Fruit fly (Drosophila melanogaster) whole organism, embryonic: ENCODE results near the gene ohgt.
A peak's percentile ranks its signal among the peaks of the same experiment; 100 is the strongest.

ENCODE experiments used
- Abd-B ChIP-seq: fragments of 200-800 bp; sonication (Bioruptor generic); optimal IDR thresholded peaks from 2 replicates; lab custom pipeline; 2018; ENCODE audit warnings: missing biosample characterization, mild to moderate bottlenecking, missing genetic modification characterization, moderate library complexity
- CG10274 ChIP-seq: fragments of 200-800 bp; sonication (Bioruptor generic); optimal IDR thresholded peaks from 3 replicates; lab custom pipeline; 2017; ENCODE audit warnings: missing biosample characterization, mild to moderate bottlenecking, missing genetic modification characterization
- CG11696 ChIP-seq: fragments of 200-800 bp; sonication (Bioruptor generic); IDR thresholded peaks from 2 replicates; pipeline ENCODE4 v1.3.6; 2022; ENCODE audit warnings: missing biosample characterization, missing genetic modification characterization
- CG1233 ChIP-seq: fragments of 200-800 bp; sonication (Bioruptor generic); optimal IDR thresholded peaks from 4 replicates; lab custom pipeline; 2018; ENCODE audit warnings: missing biosample characterization, mild to moderate bottlenecking, missing genetic modification characterization
- CG14965 ChIP-seq: fragments of 200-800 bp; sonication (Bioruptor generic); optimal IDR thresholded peaks from 2 replicates; lab custom pipeline; 2016; ENCODE audit warnings: missing biosample characterization, missing genetic modification characterization, borderline replicate concordance
- CG17359 ChIP-seq: fragments of 200-800 bp; sonication (Bioruptor generic); optimal IDR thresholded peaks from 3 replicates; lab custom pipeline; 2018; ENCODE audit warnings: missing biosample characterization, mild to moderate bottlenecking, missing genetic modification characterization, moderate library complexity
- CG17568 ChIP-seq: fragments of 200-800 bp; sonication (Bioruptor generic); optimal IDR thresholded peaks from 2 replicates; lab custom pipeline; 2018; ENCODE audit warnings: missing biosample characterization, mild to moderate bottlenecking, missing genetic modification characterization, moderate library complexity
- CG17912 ChIP-seq: fragments of 200-800 bp; sonication (Bioruptor generic); optimal IDR thresholded peaks from 2 replicates; lab custom pipeline; 2018; ENCODE audit warnings: missing biosample characterization, mild to moderate bottlenecking, missing genetic modification characterization
- CG30020 ChIP-seq: fragments of 200-800 bp; optimal IDR thresholded peaks from 2 replicates; lab custom pipeline; 2019; ENCODE audit warnings: missing biosample characterization, mild to moderate bottlenecking, missing genetic modification characterization, moderate library complexity
- CG31365 ChIP-seq: fragments of 200-800 bp; sonication (Bioruptor generic); optimal IDR thresholded peaks from 2 replicates; lab custom pipeline; 2018; ENCODE audit warnings: missing biosample characterization, mild to moderate bottlenecking, missing genetic modification characterization
- CG34422 ChIP-seq: fragments of 200-800 bp; sonication (Bioruptor generic); IDR thresholded peaks from 3 replicates; pipeline ENCODE4 v1.3.6; 2022; ENCODE audit warnings: missing biosample characterization, missing genetic modification characterization
- CG3838 ChIP-seq: fragments of 200-800 bp; sonication (Bioruptor generic); optimal IDR thresholded peaks from 3 replicates; lab custom pipeline; 2016; ENCODE audit warnings: missing biosample characterization, missing genetic modification characterization
- CG43689 ChIP-seq: fragments of 200-800 bp; sonication (Bioruptor generic); IDR thresholded peaks from 2 replicates; pipeline ENCODE4 v1.3.6; 2022; ENCODE audit warnings: missing biosample characterization, missing genetic modification characterization
- CG6813 ChIP-seq: fragments of 200-800 bp; sonication (Bioruptor generic); optimal IDR thresholded peaks from 2 replicates; lab custom pipeline; 2017; ENCODE audit warnings: missing biosample characterization, missing genetic modification characterization, mild to moderate bottlenecking, moderate library complexity, missing genetic modification reagents
- CG7745 ChIP-seq: fragments of 200-800 bp; sonication (Bioruptor generic); optimal IDR thresholded peaks from 2 replicates; lab custom pipeline; 2018; ENCODE audit warnings: missing biosample characterization, mild to moderate bottlenecking, missing genetic modification characterization, moderate library complexity
- CG8089 ChIP-seq: fragments of 200-800 bp; sonication (Bioruptor generic); optimal IDR thresholded peaks from 3 replicates; lab custom pipeline; 2016; ENCODE audit warnings: missing biosample characterization, missing genetic modification characterization
- CG8924 ChIP-seq: fragments of 200-800 bp; optimal IDR thresholded peaks from 3 replicates; lab custom pipeline; 2019; ENCODE audit warnings: missing biosample characterization, mild to moderate bottlenecking, missing genetic modification characterization, moderate library complexity
- CG9437 ChIP-seq: fragments of 200-800 bp; sonication (Bioruptor generic); optimal IDR thresholded peaks from 2 replicates; lab custom pipeline; 2018; ENCODE audit warnings: missing biosample characterization, mild to moderate bottlenecking, missing genetic modification characterization
- Dip2 ChIP-seq: fragments of 200-800 bp; sonication (Bioruptor generic); IDR thresholded peaks from 2 replicates; pipeline ENCODE4 v1.3.6; 2022; ENCODE audit warnings: missing biosample characterization, missing genetic modification characterization
- Drgx ChIP-seq: fragments of 200-800 bp; sonication (Bioruptor generic); IDR thresholded peaks from 2 replicates; pipeline ENCODE4 v1.3.6; 2022; ENCODE audit warnings: missing biosample characterization, missing genetic modification characterization
- E2f2 ChIP-seq: fragments of 200-800 bp; sonication (Bioruptor generic); IDR thresholded peaks from 2 replicates; pipeline ENCODE4 v1.3.6; 2022; ENCODE audit warnings: missing biosample characterization, missing genetic modification characterization
- Fer3 ChIP-seq: fragments of 200-800 bp; sonication (Bioruptor generic); optimal IDR thresholded peaks from 2 replicates; lab custom pipeline; 2018; ENCODE audit warnings: missing biosample characterization, mild to moderate bottlenecking, missing genetic modification characterization, moderate library complexity
- Mad ChIP-seq: fragments of 200-800 bp; sonication (Bioruptor generic); optimal IDR thresholded peaks from 2 replicates; lab custom pipeline; 2016; ENCODE audit warnings: missing biosample characterization, missing genetic modification characterization
- Max ChIP-seq: fragments of 200-800 bp; sonication (Bioruptor generic); optimal IDR thresholded peaks from 2 replicates; lab custom pipeline; 2016; ENCODE audit warnings: missing biosample characterization, mild to moderate bottlenecking, missing genetic modification characterization
- NK7.1 ChIP-seq: fragments of 200-800 bp; sonication (Bioruptor generic); optimal IDR thresholded peaks from 3 replicates; lab custom pipeline; 2016; ENCODE audit warnings: missing biosample characterization, missing genetic modification characterization
- Oaz ChIP-seq: fragments of 200-800 bp; sonication (Bioruptor generic); IDR thresholded peaks from 2 replicates; pipeline ENCODE4 v1.3.6; 2022; ENCODE audit warnings: missing biosample characterization, missing genetic modification characterization
- Poxn ChIP-seq: fragments of 200-800 bp; sonication (Bioruptor generic); IDR thresholded peaks from 2 replicates; pipeline ENCODE4 v1.3.6; 2022; ENCODE audit warnings: missing biosample characterization, missing genetic modification characterization
- abd-A ChIP-seq: fragments of 200-800 bp; sonication (Bioruptor generic); optimal IDR thresholded peaks from 3 replicates; lab custom pipeline; 2019; ENCODE audit warnings: missing biosample characterization, mild to moderate bottlenecking, missing genetic modification characterization, moderate library complexity
- ap ChIP-seq: fragments of 200-800 bp; sonication (Bioruptor generic); IDR thresholded peaks from 2 replicates; pipeline ENCODE4 v1.3.6; 2022; ENCODE audit warnings: missing biosample characterization, missing genetic modification characterization
- ato ChIP-seq: fragments of 200-800 bp; sonication (Bioruptor generic); IDR thresholded peaks from 2 replicates; pipeline ENCODE4 v1.3.6; 2022; ENCODE audit warnings: missing biosample characterization, missing genetic modification characterization; ENCODE audit not compliant: partially characterized antibody
- crp ChIP-seq, 2 experiments: fragments of 200-800 bp; sonication (Bioruptor generic); optimal IDR thresholded peaks; 2 replicates in 1 of 2; 3 replicates in 1 of 2; lab custom pipeline; 2017; ENCODE audit warnings: missing biosample characterization in 2 of 2, missing genetic modification characterization in 2 of 2, mild to moderate bottlenecking in 1 of 2, moderate library complexity in 1 of 2
- dan ChIP-seq: fragments of 200-800 bp; sonication (Bioruptor generic); IDR thresholded peaks from 2 replicates; pipeline ENCODE4 v1.3.6; 2022; ENCODE audit warnings: missing biosample characterization, missing genetic modification characterization
- dpn ChIP-seq, 2 experiments: fragments of 200-800 bp; sonication (Bioruptor generic); optimal IDR thresholded peaks; 3 replicates each; lab custom pipeline; 2016; ENCODE audit warnings: missing biosample characterization in 2 of 2, missing genetic modification characterization in 2 of 2
- fru ChIP-seq: fragments of >200 bp; optimal IDR thresholded peaks from 2 replicates; lab custom pipeline; 2017
- ftz-f1 ChIP-seq: fragments of 200-800 bp; sonication (Bioruptor generic); optimal IDR thresholded peaks from 2 replicates; lab custom pipeline; 2016; ENCODE audit warnings: missing biosample characterization, missing genetic modification characterization
- fu2 ChIP-seq: fragments of 200-800 bp; sonication (Bioruptor generic); optimal IDR thresholded peaks from 2 replicates; lab custom pipeline; 2016; ENCODE audit warnings: missing biosample characterization, missing genetic modification characterization
- gfzf ChIP-seq: fragments of 200-800 bp; sonication (Bioruptor generic); optimal IDR thresholded peaks from 2 replicates; lab custom pipeline; 2016; ENCODE audit warnings: missing biosample characterization, mild to moderate bottlenecking, missing genetic modification characterization, moderate library complexity
- gsb ChIP-seq: fragments of 200-800 bp; sonication (Bioruptor generic); IDR thresholded peaks from 2 replicates; pipeline ENCODE4 v1.3.6; 2022; ENCODE audit warnings: missing biosample characterization, missing genetic modification characterization
- ind ChIP-seq: fragments of 200-800 bp; sonication (Bioruptor generic); optimal IDR thresholded peaks from 3 replicates; lab custom pipeline; 2016; ENCODE audit warnings: missing biosample characterization, missing genetic modification characterization
- jing ChIP-seq: fragments of 200-800 bp; sonication (Bioruptor generic); optimal IDR thresholded peaks from 2 replicates; lab custom pipeline; 2018; ENCODE audit warnings: missing biosample characterization, mild to moderate bottlenecking, missing genetic modification characterization
- kay ChIP-seq: fragments of 200-800 bp; sonication (Bioruptor generic); optimal IDR thresholded peaks from 2 replicates; lab custom pipeline; 2016; ENCODE audit warnings: missing biosample characterization, missing genetic modification characterization
- lilli ChIP-seq: fragments of 200-800 bp; sonication (Bioruptor generic); optimal IDR thresholded peaks from 3 replicates; lab custom pipeline; 2016; ENCODE audit warnings: missing biosample characterization, missing genetic modification characterization
- mam ChIP-seq: fragments of 200-800 bp; sonication (Bioruptor generic); optimal IDR thresholded peaks from 3 replicates; lab custom pipeline; 2016; ENCODE audit warnings: missing biosample characterization, missing genetic modification characterization
- nerfin-1 ChIP-seq: fragments of 200-800 bp; sonication (Bioruptor generic); optimal IDR thresholded peaks from 3 replicates; lab custom pipeline; 2019; ENCODE audit warnings: missing biosample characterization, mild to moderate bottlenecking, missing genetic modification characterization, moderate library complexity
- odd ChIP-seq: fragments of 200-800 bp; sonication (Bioruptor generic); optimal IDR thresholded peaks from 2 replicates; lab custom pipeline; 2017; ENCODE audit warnings: missing biosample characterization, mild to moderate bottlenecking, missing genetic modification characterization
- prd ChIP-seq, 3 experiments: fragments of >200 bp in 2 of 3; fragments of 200-800 bp in 1 of 3; sonication (Bioruptor generic) in 1 of 3; optimal IDR thresholded peaks in 2 of 3; IDR thresholded peaks in 1 of 3; 2 replicates in 2 of 3; 3 replicates in 1 of 3; pipeline versions ENCODE4 v1.3.6 to Lab custom; 2017 to 2022; ENCODE audit warnings: missing biosample characterization in 1 of 3, missing genetic modification characterization in 1 of 3
- psq ChIP-seq: fragments of 200-800 bp; sonication (Bioruptor generic); optimal IDR thresholded peaks from 2 replicates; lab custom pipeline; 2017; ENCODE audit warnings: missing biosample characterization, missing genetic modification characterization
- tna ChIP-seq: fragments of 200-800 bp; sonication (Bioruptor generic); IDR thresholded peaks from 2 replicates; pipeline ENCODE4 v1.3.6; 2022; ENCODE audit warnings: missing biosample characterization, missing genetic modification characterization; ENCODE audit not compliant: partially characterized antibody
- twi ChIP-seq: fragments of 200-800 bp; optimal IDR thresholded peaks from 2 replicates; lab custom pipeline; 2019; ENCODE audit warnings: missing biosample characterization, mild to moderate bottlenecking, missing genetic modification characterization, moderate library complexity

ohgt gene

dm6 chr3R:10100498-10101196 lies 51.6 kb downstream of the ohgt start (continued):
- TF ChIP-seq NK7.1 (GFP tag; lab: Kevin White, UChicago) (no peak), E2f2 (peak; percentile 27; the same call in 1 of the 2 replicates), Max (GFP tag; lab: Kevin White, UChicago) (peak; percentile 16), Abd-B (GFP tag; lab: Kevin White, UChicago) (no peak), mam (peak; percentile 3), Poxn (no peak), jing (no peak), CG7745 (no peak), CG3838 (GFP tag; lab: Kevin White, UChicago) (no peak), Fer3 (tag; lab: Kevin White, UChicago) (peak; percentile 7), twi (tag; lab: Kevin White, UChicago) (no peak), crp (GFP tag; optimal IDR thresholded peaks at IDR 0.05; lab: Kevin White, UChicago) (no peak), CG34422 (GFP tag; lab: Robert Waterston, UW) (no peak), CG6813 (GFP tag; lab: Kevin White, UChicago) (no peak), CG14965 (GFP tag; lab: Kevin White, UChicago) (no peak), ind (GFP tag; lab: Kevin White, UChicago) (peak; percentile 50), ap (no peak), CG30020 (tag; lab: Kevin White, UChicago) (no peak), CG1233 (GFP tag; lab: Kevin White, UChicago) (peak; percentile 14), CG31365 (tag; lab: Kevin White, UChicago) (peak; percentile 31), CG17568 (GFP tag; lab: Kevin White, UChicago) (no peak), CG11696 (GFP tag; lab: Robert Waterston, UW) (no peak), tna (GFP tag; lab: Robert Waterston, UW) (peak; percentile 40; the same call in 1 of the 2 replicates), Drgx (GFP tag; lab: Robert Waterston, UW) (no peak), psq (GFP tag; lab: Kevin White, UChicago) (no peak), kay (no peak), dpn (GFP tag; optimal IDR thresholded peaks at IDR 0.05; lab: Kevin White, UChicago) (peak in 1 of 2 experiments; percentile 44), Dip2 (GFP tag; lab: Robert Waterston, UW) (peak; percentile 52), CG8924 (no peak), prd (optimal IDR thresholded peaks at IDR 0.05; lab: Kevin White, UChicago) (no peak), prd (GFP tag; IDR thresholded peaks at IDR 0.05; lab: Robert Waterston, UW) (peak; percentile 44; the same call in 2 of the 3 replicates), dan (GFP tag; lab: Robert Waterston, UW) (no peak), CG8089 (GFP tag; lab: Kevin White, UChicago) (no peak), nerfin-1 (no peak), gfzf (GFP tag; lab: Kevin White, UChicago) (peak; percentile 14), fru (lab: Kevin White, UChicago) (no peak), CG9437 (GFP tag; lab: Kevin White, UChicago) (no peak), fu2 (GFP tag; lab: Kevin White, UChicago) (no peak), abd-A (tag; lab: Kevin White, UChicago) (no peak), CG17912 (peak; percentile 45), CG43689 (GFP tag; lab: Robert Waterston, UW) (no peak), ftz-f1 (peak; percentile 63), CG17359 (peak; percentile 47), gsb (GFP tag; lab: Robert Waterston, UW) (no peak), Mad (no peak), ato (GFP tag; lab: Robert Waterston, UW) (0 out of 2 replicates have a peak, but pooled peaks have one; percentile 38), CG10274 (no peak), odd (GFP tag; lab: Kevin White, UChicago) (no peak), Oaz (GFP tag; lab: Robert Waterston, UW) (no peak), lilli (GFP tag; lab: Kevin White, UChicago) (no peak)
